Fruit fly (Drosophila melanogaster) whole organism, embryonic: ENCODE results near the gene ball.

Source experiments
- CG13296 ChIP-seq: fragments of 200-800 bp; sonication (Bioruptor generic); optimal IDR thresholded peaks from 3 replicates; lab custom pipeline; 2018; ENCODE audit warnings: missing biosample characterization, mild to moderate bottlenecking, missing genetic modification characterization
- CG8944 ChIP-seq: fragments of 200-800 bp; sonication (Bioruptor generic); optimal IDR thresholded peaks from 3 replicates; lab custom pipeline; 2016; ENCODE audit warnings: missing biosample characterization, missing genetic modification characterization
- E2f2 ChIP-seq: fragments of 200-800 bp; sonication (Bioruptor generic); IDR thresholded peaks from 2 replicates; pipeline ENCODE4 v1.3.6; 2022; ENCODE audit warnings: missing biosample characterization, missing genetic modification characterization
- HLH54F ChIP-seq: fragments of 200-800 bp; sonication (Bioruptor generic); optimal IDR thresholded peaks from 3 replicates; lab custom pipeline; 2016; ENCODE audit warnings: missing biosample characterization, missing genetic modification characterization
- MBD-R2 ChIP-seq: fragments of 200-800 bp; sonication (Bioruptor generic); IDR thresholded peaks from 2 replicates; pipeline ENCODE4 v1.3.6; 2022; ENCODE audit warnings: missing biosample characterization, missing genetic modification characterization
- Trl ChIP-seq, 3 experiments: fragments of >200 bp in 2 of 3; fragments of 200-800 bp in 1 of 3; sonication (Bioruptor generic) in 1 of 3; optimal IDR thresholded peaks; 2 replicates in 1 of 3; 3 replicates in 2 of 3; lab custom pipeline; 2016 to 2017; ENCODE audit warnings: missing biosample characterization in 1 of 3, missing genetic modification characterization in 1 of 3
- ken ChIP-seq: fragments of 200-800 bp; sonication (Bioruptor generic); IDR thresholded peaks from 3 replicates; pipeline ENCODE4 v1.3.6; 2022; ENCODE audit warnings: missing biosample characterization, missing genetic modification characterization
- lola ChIP-seq, 3 experiments: fragments of >200 bp in 2 of 3; fragments of 200-800 bp in 1 of 3; sonication (Bioruptor generic) in 1 of 3; optimal IDR thresholded peaks; 2 replicates each; lab custom pipeline; 2017 to 2019; ENCODE audit warnings: missing biosample characterization in 3 of 3, missing genetic modification characterization in 3 of 3, mild to moderate bottlenecking in 1 of 3, moderate library complexity in 1 of 3
- oc ChIP-seq: fragments of 200-800 bp; sonication (Bioruptor generic); optimal IDR thresholded peaks from 2 replicates; lab custom pipeline; 2018; ENCODE audit warnings: missing biosample characterization, mild to moderate bottlenecking, missing genetic modification characterization, moderate library complexity
- pan ChIP-seq, 4 experiments: fragments of >200 bp in 3 of 4; fragments of 200-800 bp in 1 of 4; sonication (Bioruptor generic) in 1 of 4; optimal IDR thresholded peaks in 3 of 4; IDR thresholded peaks in 1 of 4; 2 replicates each; pipeline versions ENCODE4 v1.3.6 to Lab custom; 2017 to 2022; ENCODE audit warnings: missing biosample characterization in 2 of 4, missing genetic modification characterization in 2 of 4, mixed read lengths in 1 of 4
- sr ChIP-seq: fragments of 200-800 bp; sonication (Bioruptor generic); IDR thresholded peaks from 3 replicates; pipeline ENCODE4 v1.3.6; 2022; ENCODE audit warnings: missing biosample characterization, missing genetic modification characterization

DNA sequence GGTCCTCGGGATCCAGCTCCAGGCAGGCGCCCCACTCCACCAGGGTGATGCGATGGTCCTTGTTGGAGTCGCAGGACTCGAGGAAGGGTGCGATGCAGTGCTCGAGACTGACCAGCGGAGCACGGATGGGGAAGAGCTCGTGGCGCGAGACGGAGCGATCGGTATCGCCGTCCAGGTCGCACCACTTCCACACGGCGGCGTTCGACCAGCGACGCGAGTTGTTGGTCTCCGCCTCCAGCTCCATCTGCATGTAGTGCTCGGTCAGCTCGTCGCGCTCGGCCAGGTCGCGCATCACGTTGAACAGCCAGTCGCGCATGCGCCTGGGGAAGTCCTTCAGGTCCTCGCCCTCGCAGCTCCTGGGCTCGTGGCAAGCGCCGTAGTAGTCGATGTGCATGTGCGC is 2.8 kb upstream of the ball start:
- TF ChIP-seq Trl (optimal IDR thresholded peaks at IDR 0.05; lab: Kevin White, UChicago) (no peak), Trl (GFP tag; optimal IDR thresholded peaks at IDR 0.05; lab: Kevin White, UChicago) (no peak), sr (no peak), E2f2 (GFP tag; lab: Robert Waterston, UW) (no peak), CG8944 (GFP tag; lab: Kevin White, UChicago) (no peak), oc (tag; lab: Kevin White, UChicago) (no peak), ken (GFP tag; lab: Robert Waterston, UW) (no peak), MBD-R2 (no peak), CG13296 (GFP tag; lab: Kevin White, UChicago) (no peak), lola (GFP tag; optimal IDR thresholded peaks at IDR 0.05; lab: Kevin White, UChicago) (no peak), HLH54F (GFP tag; lab: Kevin White, UChicago) (no peak), pan (optimal IDR thresholded peaks at IDR 0.05; lab: Kevin White, UChicago) (no peak), pan (GFP tag; optimal IDR thresholded peaks at IDR 0.05 in 1 of 2, IDR thresholded peaks at IDR 0.05 in 1 of 2) (no peak)
